Fruit fly (Drosophila melanogaster): ENCODE measurements around the gene Snx3.

Gene Snx3

DNA sequence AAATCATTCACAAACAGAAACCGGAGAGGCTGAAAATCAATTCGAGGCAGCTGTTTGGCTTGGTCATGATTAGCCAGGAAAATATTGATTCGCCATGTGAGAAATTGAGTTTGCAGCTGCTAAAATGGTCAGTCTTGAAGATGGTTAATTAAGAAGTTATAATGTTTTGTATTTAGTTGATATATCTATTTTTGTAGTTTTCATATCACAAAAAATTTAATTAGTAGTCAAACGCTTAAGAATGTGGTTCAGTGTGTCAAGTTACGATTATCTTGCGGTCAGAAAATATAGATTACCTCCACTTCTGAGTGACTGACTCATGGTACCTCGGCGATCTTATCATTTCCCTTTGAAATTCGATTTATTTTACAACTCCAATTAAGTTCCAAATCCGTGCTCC, 19.1 kb downstream of the Snx3 start:
- TF ChIP-seq kay (GFP tag; ENCODE audit: borderline replicate concordance) (peak; percentile 54), pad (GFP tag; optimal IDR thresholded peaks at IDR 0.05) (no peak)

DNA sequence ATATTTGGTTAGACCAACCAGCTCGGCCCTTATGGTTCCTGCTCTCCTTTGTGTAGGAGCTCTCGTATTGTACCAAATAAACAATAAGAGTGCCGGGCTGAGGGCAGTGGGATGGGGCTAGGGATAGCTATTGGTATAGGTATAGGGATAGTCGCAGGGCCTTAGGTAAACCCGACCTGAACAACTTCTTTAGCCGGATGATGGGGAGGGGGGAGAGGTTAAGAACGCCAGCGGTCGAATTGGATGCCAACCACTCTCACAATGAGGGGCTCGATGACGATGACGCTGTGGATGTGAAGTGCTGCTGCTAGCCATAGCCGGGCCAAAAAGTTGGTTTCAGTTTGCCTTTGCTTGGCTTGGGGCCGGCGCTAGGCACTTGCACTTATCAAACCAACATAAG, 19.5 kb downstream of the Snx3 start:
- no peak for TF ChIP-seq CG12768 (GFP tag; optimal IDR thresholded peaks at IDR 0.05)
- no peak for TF ChIP-seq cnc (optimal IDR thresholded peaks at IDR 0.05)
- TF ChIP-seq tj (GFP tag; optimal IDR thresholded peaks at IDR 0.05) = no peak
- TF ChIP-seq cic (GFP tag; optimal IDR thresholded peaks at IDR 0.05) = no peak
- no peak for TF ChIP-seq CG7101 (tag; optimal IDR thresholded peaks at IDR 0.05)
- TF ChIP-seq CG33017 (tag; optimal IDR thresholded peaks at IDR 0.05) = no peak
- TF ChIP-seq ovo (GFP tag; optimal IDR thresholded peaks at IDR 0.05) = no peak
- TF ChIP-seq Hr96 (GFP tag; optimal IDR thresholded peaks at IDR 0.05) = no peak
- TF ChIP-seq Mnt (GFP tag; optimal IDR thresholded peaks at IDR 0.05) = no peak
- no peak for TF ChIP-seq Crg-1 (GFP tag; optimal IDR thresholded peaks at IDR 0.05)
- TF ChIP-seq CG11617 (GFP tag; optimal IDR thresholded peaks at IDR 0.05) = no peak
- TF ChIP-seq CG14711 (tag; optimal IDR thresholded peaks at IDR 0.05) = no peak
- no peak for TF ChIP-seq CG5204 (GFP tag; optimal IDR thresholded peaks at IDR 0.05)
- TF ChIP-seq kay (GFP tag; ENCODE audit: borderline replicate concordance) = no peak
- no peak for TF ChIP-seq toe (GFP tag; optimal IDR thresholded peaks at IDR 0.05)

DNA sequence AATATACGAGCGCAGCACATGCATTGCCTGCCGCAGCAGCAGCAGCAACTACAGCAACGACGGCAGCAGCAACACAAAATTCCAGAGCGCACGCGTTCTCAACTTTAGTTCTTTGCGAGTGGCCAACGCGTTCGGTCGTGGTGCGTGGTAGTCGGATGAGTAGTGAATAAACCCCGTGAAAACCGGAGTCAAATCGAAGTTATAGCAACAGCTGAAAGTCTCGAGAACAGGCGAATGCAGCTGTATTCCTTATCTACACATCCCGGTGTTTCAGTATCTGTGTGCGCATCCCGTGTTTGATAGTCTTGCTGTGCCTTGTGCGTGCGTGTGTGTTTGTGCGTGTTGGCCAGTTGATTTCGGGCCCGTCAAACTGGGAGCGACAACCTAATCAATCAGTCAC, 20.1 kb downstream of the Snx3 start, which contains the start of gene Dtg:
TSS of gene Dtg (plus strand) at position 105 of the 400 bp plus-strand sequence.
- TF ChIP-seq CG7101 (tag; optimal IDR thresholded peaks at IDR 0.05) (no peak), pad (GFP tag; optimal IDR thresholded peaks at IDR 0.05) (no peak), cic (GFP tag; optimal IDR thresholded peaks at IDR 0.05) (no peak), toe (GFP tag; optimal IDR thresholded peaks at IDR 0.05) (no peak), CG7045 (GFP tag; optimal IDR thresholded peaks at IDR 0.05) (no peak), cnc (optimal IDR thresholded peaks at IDR 0.05) (no peak), tj (GFP tag; optimal IDR thresholded peaks at IDR 0.05) (no peak), ovo (GFP tag; optimal IDR thresholded peaks at IDR 0.05) (no peak), CG14711 (tag; optimal IDR thresholded peaks at IDR 0.05) (no peak), Mnt (GFP tag; optimal IDR thresholded peaks at IDR 0.05) (no peak), CG5204 (GFP tag; optimal IDR thresholded peaks at IDR 0.05) (no peak), bab1 (GFP tag; optimal IDR thresholded peaks at IDR 0.05) (no peak), Crg-1 (GFP tag; optimal IDR thresholded peaks at IDR 0.05) (no peak)

DNA sequence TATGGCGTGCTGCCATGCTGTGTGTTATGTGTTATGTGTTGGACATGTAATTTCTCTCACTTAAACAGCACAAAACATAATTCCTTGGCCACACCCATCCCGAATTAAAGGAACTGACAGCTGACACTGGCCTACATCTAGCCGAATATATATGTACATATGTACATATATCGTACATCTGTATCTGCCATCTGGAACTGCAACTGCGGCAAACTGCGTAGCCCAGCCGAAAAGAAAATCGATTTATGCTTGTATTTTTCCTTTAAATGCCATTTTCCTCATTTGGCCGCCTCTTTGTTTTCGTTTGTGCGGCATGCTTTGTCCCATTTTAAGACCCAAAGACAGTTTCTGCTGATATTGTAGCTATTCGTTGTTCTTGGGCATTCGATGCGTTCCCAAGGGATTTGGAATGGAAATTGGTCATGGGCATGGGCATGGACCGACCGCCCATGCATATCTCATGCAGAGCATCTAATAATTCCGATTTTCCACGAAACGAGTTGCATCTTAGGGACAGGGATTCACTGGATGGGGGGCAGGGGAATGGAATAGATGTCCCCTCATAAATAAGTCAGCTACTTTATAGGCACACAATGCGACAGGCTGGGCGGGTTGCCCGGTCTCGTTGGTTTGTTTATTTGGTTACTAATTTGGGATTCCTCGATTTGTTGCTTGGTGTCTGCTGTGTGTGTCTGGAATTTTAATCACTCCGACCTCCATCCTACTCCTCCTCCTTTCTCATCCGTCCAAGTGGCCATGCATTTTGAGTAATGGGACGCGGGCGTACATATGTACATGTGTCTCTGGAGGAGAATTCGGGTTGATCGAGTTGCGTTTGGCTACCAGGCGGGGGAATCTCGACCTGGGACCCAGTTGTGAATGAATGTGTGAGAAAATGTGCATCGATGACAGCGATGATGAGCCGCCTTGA, 21.5 kb downstream of the Snx3 start:
- no peak for TF ChIP-seq tj (GFP tag; optimal IDR thresholded peaks at IDR 0.05)
- no peak for TF ChIP-seq Clk (GFP tag; optimal IDR thresholded peaks at IDR 0.05)

DNA sequence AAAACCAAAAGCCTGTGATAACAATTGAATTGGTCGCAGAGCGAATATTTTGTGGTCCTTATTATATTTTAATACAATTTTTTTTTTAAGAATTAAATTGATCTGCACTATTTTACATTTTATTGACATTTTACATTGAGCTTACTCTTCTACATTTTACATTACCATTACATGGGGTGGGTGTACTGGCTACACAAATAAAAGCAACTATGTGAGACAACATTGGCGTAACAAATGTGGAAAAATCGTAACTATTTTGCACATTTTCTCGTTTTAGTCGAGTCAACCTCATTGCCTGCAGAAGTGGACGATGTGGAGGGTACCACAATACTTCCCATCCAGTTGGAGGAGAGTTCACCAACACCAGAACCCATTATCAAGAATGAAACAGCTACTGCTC, 22.7 kb downstream of the Snx3 start:
- TF ChIP-seq CG1620 (GFP tag; optimal IDR thresholded peaks at IDR 0.05) (no peak), Clk (GFP tag; optimal IDR thresholded peaks at IDR 0.05) (no peak), pad (GFP tag; optimal IDR thresholded peaks at IDR 0.05) (no peak), CG14711 (tag; optimal IDR thresholded peaks at IDR 0.05) (no peak), CG5204 (GFP tag; optimal IDR thresholded peaks at IDR 0.05) (no peak), toe (GFP tag; optimal IDR thresholded peaks at IDR 0.05) (no peak), CG7101 (tag; optimal IDR thresholded peaks at IDR 0.05) (no peak), CG33017 (tag; optimal IDR thresholded peaks at IDR 0.05) (no peak), Crg-1 (GFP tag; optimal IDR thresholded peaks at IDR 0.05) (no peak), cic (GFP tag; optimal IDR thresholded peaks at IDR 0.05) (no peak), kay (GFP tag; ENCODE audit: borderline replicate concordance) (no peak)

DNA sequence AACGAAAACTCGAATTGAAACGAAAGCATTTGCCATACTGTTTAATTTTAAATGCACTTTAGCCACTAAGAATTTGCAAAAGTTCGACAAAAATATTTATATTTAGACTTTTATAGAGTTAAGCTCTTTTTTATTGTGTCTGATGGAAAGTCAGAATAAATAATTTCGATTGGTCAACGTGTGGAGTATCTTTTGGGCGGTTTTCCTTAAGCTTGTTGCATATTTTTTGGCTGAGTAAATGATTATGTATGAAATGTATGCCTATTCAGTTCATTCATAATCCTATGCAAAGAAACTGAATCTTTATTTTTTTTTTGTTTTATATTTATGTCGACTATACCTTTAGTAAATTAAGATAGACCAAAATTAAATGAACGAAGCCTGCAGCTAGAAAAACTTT, 24.9 kb downstream of the Snx3 start:
- TF ChIP-seq tj (GFP tag; optimal IDR thresholded peaks at IDR 0.05) (no peak), CG11617 (GFP tag; optimal IDR thresholded peaks at IDR 0.05) (no peak), cic (GFP tag; optimal IDR thresholded peaks at IDR 0.05) (no peak), Crg-1 (GFP tag; optimal IDR thresholded peaks at IDR 0.05) (no peak), CG7101 (tag; optimal IDR thresholded peaks at IDR 0.05) (no peak), kay (GFP tag; ENCODE audit: borderline replicate concordance) (no peak), Mnt (GFP tag; optimal IDR thresholded peaks at IDR 0.05) (no peak)

DNA sequence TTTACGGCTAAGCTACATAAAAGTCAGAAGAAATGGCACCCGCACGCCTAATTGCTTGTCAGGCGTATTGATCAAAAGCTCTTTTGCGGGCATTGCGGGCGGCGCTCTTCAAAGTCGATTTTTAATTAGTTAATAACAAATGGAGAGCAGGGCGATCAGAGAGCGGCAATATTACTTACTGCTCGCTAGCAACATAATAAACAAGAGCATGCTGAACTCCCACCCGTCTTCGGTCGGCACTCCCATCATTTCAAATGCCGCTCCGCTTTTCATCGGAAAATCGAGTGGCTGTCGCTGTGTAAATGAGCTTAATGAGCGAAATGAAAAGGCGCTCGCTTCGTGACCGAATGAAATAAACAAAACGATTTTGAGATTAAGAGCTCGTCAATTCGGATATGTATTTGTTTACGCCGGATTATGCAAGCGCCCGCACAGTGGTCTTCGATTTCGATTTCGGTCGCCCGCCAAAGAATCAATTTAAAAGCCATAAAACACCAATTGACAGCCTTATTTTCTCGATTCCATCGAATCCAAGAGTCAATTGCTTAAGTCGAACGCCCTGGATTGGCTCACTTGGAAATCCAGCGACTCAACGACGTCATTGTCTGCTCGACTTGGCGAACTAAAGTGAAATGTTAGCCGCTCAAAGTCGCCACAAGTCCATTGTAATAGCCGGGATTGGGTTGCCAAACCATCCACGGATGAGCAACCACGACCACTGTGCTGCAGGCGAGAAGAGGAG, 25.9 kb downstream of the Snx3 start:
- no peak for TF ChIP-seq bab1 (GFP tag; optimal IDR thresholded peaks at IDR 0.05)
- peak; percentile 55 for TF ChIP-seq CG5204 (GFP tag; optimal IDR thresholded peaks at IDR 0.05)
- TF ChIP-seq CG7101 (tag; optimal IDR thresholded peaks at IDR 0.05) = peak; percentile 33
- TF ChIP-seq Clk (GFP tag; optimal IDR thresholded peaks at IDR 0.05) = no peak
- peak; percentile 66 for TF ChIP-seq Hr96 (GFP tag; optimal IDR thresholded peaks at IDR 0.05)
- peak; percentile 41 for TF ChIP-seq CG7045 (GFP tag; optimal IDR thresholded peaks at IDR 0.05)
- TF ChIP-seq cnc (optimal IDR thresholded peaks at IDR 0.05) = no peak
- peak; percentile 30 for TF ChIP-seq pad (GFP tag; optimal IDR thresholded peaks at IDR 0.05)
- peak; percentile 6 for TF ChIP-seq tj (GFP tag; optimal IDR thresholded peaks at IDR 0.05)
- TF ChIP-seq CG14711 (tag; optimal IDR thresholded peaks at IDR 0.05) = peak; percentile 27
- TF ChIP-seq toe (GFP tag; optimal IDR thresholded peaks at IDR 0.05) = peak; percentile 40
- no peak for TF ChIP-seq cic (GFP tag; optimal IDR thresholded peaks at IDR 0.05)
- TF ChIP-seq Crg-1 (GFP tag; optimal IDR thresholded peaks at IDR 0.05) = no peak
- peak; percentile 47 for TF ChIP-seq CG33017 (tag; optimal IDR thresholded peaks at IDR 0.05)
- no peak for TF ChIP-seq kay (GFP tag; ENCODE audit: borderline replicate concordance)
- peak; percentile 46 for TF ChIP-seq CG12768 (GFP tag; optimal IDR thresholded peaks at IDR 0.05)
- no peak for TF ChIP-seq CG11617 (GFP tag; optimal IDR thresholded peaks at IDR 0.05)
- no peak for TF ChIP-seq Mnt (GFP tag; optimal IDR thresholded peaks at IDR 0.05)
- TF ChIP-seq ovo (GFP tag; optimal IDR thresholded peaks at IDR 0.05) = no peak
- TF ChIP-seq CG1620 (GFP tag; optimal IDR thresholded peaks at IDR 0.05) = no peak
